Fruit fly (Drosophila melanogaster) whole organism, embryonic: ENCODE data around the gene Arfip.
A peak's percentile ranks its signal among the peaks of the same experiment; 100 is the strongest.

ENCODE experiments used
- Atf3 ChIP-seq: fragments of 200-800 bp; sonication (Bioruptor generic); optimal IDR thresholded peaks from 3 replicates; lab custom pipeline; 2016; ENCODE audit warnings: missing biosample characterization, missing genetic modification characterization
- BEAF-32 ChIP-seq: fragments of 200-800 bp; sonication (Bioruptor generic); optimal IDR thresholded peaks from 3 replicates; lab custom pipeline; 2017; ENCODE audit warnings: missing biosample characterization, missing genetic modification characterization, mild to moderate bottlenecking, moderate library complexity, missing genetic modification reagents
- Bgb ChIP-seq: fragments of 200-800 bp; sonication (Bioruptor generic); IDR thresholded peaks from 2 replicates; pipeline ENCODE4 v1.3.6; 2022; ENCODE audit warnings: missing biosample characterization, missing genetic modification characterization; ENCODE audit not compliant: partially characterized antibody
- CG13287 ChIP-seq: fragments of 200-800 bp; sonication (Bioruptor generic); IDR thresholded peaks from 2 replicates; pipeline ENCODE4 v1.3.6; 2022; ENCODE audit warnings: missing biosample characterization, missing genetic modification characterization; ENCODE audit not compliant: partially characterized antibody
- CG14710 ChIP-seq: fragments of 200-800 bp; sonication (Bioruptor generic); optimal IDR thresholded peaks from 3 replicates; lab custom pipeline; 2019; ENCODE audit warnings: missing biosample characterization, mild to moderate bottlenecking, missing genetic modification characterization, moderate library complexity
- CG1603 ChIP-seq: fragments of 200-800 bp; sonication (Bioruptor generic); optimal IDR thresholded peaks from 2 replicates; lab custom pipeline; 2019; ENCODE audit warnings: missing biosample characterization, mild to moderate bottlenecking, missing genetic modification characterization, moderate library complexity
- CG17385 ChIP-seq: fragments of 200-800 bp; sonication (Bioruptor generic); optimal IDR thresholded peaks from 3 replicates; lab custom pipeline; 2018; ENCODE audit warnings: missing biosample characterization, mild to moderate bottlenecking, missing genetic modification characterization
- CG1792 ChIP-seq: fragments of 200-800 bp; sonication (Bioruptor generic); optimal IDR thresholded peaks from 2 replicates; lab custom pipeline; 2016; ENCODE audit warnings: missing biosample characterization, missing genetic modification characterization
- CG2116 ChIP-seq: fragments of 200-800 bp; sonication (Bioruptor generic); optimal IDR thresholded peaks from 3 replicates; lab custom pipeline; 2018; ENCODE audit warnings: missing biosample characterization, mild to moderate bottlenecking, missing genetic modification characterization
- CG2199 ChIP-seq: fragments of 200-800 bp; sonication (Bioruptor generic); IDR thresholded peaks from 3 replicates; pipeline ENCODE4 v1.3.6; 2022; ENCODE audit warnings: missing biosample characterization, missing genetic modification characterization
- CG2712 ChIP-seq: fragments of 200-800 bp; optimal IDR thresholded peaks from 3 replicates; lab custom pipeline; 2019; ENCODE audit warnings: missing biosample characterization, mild to moderate bottlenecking, missing genetic modification characterization, moderate library complexity
- CG31388 ChIP-seq: fragments of 200-800 bp; sonication (Bioruptor generic); optimal IDR thresholded peaks from 2 replicates; lab custom pipeline; 2016; ENCODE audit warnings: missing biosample characterization, missing genetic modification characterization
- CG34422 ChIP-seq: fragments of 200-800 bp; sonication (Bioruptor generic); IDR thresholded peaks from 3 replicates; pipeline ENCODE4 v1.3.6; 2022; ENCODE audit warnings: missing biosample characterization, missing genetic modification characterization
- CG3838 ChIP-seq: fragments of 200-800 bp; sonication (Bioruptor generic); optimal IDR thresholded peaks from 3 replicates; lab custom pipeline; 2016; ENCODE audit warnings: missing biosample characterization, missing genetic modification characterization
- CG7987 ChIP-seq: fragments of 200-800 bp; sonication (Bioruptor generic); optimal IDR thresholded peaks from 2 replicates; lab custom pipeline; 2018; ENCODE audit warnings: missing biosample characterization, mild to moderate bottlenecking, missing genetic modification characterization, moderate library complexity
- Chrac-16 ChIP-seq: fragments of 200-800 bp; sonication (Bioruptor generic); optimal IDR thresholded peaks from 3 replicates; lab custom pipeline; 2016; ENCODE audit warnings: missing biosample characterization, missing genetic modification characterization
- D ChIP-seq, 2 experiments: fragments of 200-800 bp in 1 of 2; fragments of >200 bp in 1 of 2; sonication (Bioruptor generic) in 1 of 2; optimal IDR thresholded peaks; 2 replicates in 1 of 2; 3 replicates in 1 of 2; lab custom pipeline; 2017; ENCODE audit warnings: mild to moderate bottlenecking in 1 of 2, missing biosample characterization in 1 of 2, missing genetic modification characterization in 1 of 2, missing genetic modification reagents in 1 of 2
- D19A ChIP-seq: fragments of 200-800 bp; optimal IDR thresholded peaks from 3 replicates; lab custom pipeline; 2019; ENCODE audit warnings: missing biosample characterization, mild to moderate bottlenecking, missing genetic modification characterization, moderate library complexity
- Dll ChIP-seq: fragments of 200-800 bp; sonication (Bioruptor generic); IDR thresholded peaks from 4 replicates; pipeline ENCODE4 v1.3.6; 2022; ENCODE audit warnings: missing biosample characterization, missing genetic modification characterization; ENCODE audit not compliant: partially characterized antibody
- Ets97D ChIP-seq: fragments of 200-800 bp; sonication (Bioruptor generic); optimal IDR thresholded peaks from 3 replicates; lab custom pipeline; 2016; ENCODE audit warnings: missing biosample characterization, missing genetic modification characterization
- HmgZ ChIP-seq: fragments of 200-800 bp; sonication (Bioruptor generic); optimal IDR thresholded peaks from 2 replicates; lab custom pipeline; 2018; ENCODE audit warnings: missing biosample characterization, mild to moderate bottlenecking, missing genetic modification characterization
- MBD-R2 ChIP-seq: fragments of 200-800 bp; sonication (Bioruptor generic); IDR thresholded peaks from 2 replicates; pipeline ENCODE4 v1.3.6; 2022; ENCODE audit warnings: missing biosample characterization, missing genetic modification characterization
- Med ChIP-seq: fragments of 200-800 bp; sonication (Bioruptor generic); peaks from one replicate; lab custom pipeline; 2016; ENCODE audit warnings: missing biosample characterization, missing genetic modification characterization, mild to moderate bottlenecking, inconsistent platforms, moderate library complexity
- Meics ChIP-seq: fragments of 200-800 bp; sonication (Bioruptor generic); optimal IDR thresholded peaks from 2 replicates; lab custom pipeline; 2017; ENCODE audit warnings: missing biosample characterization, mild to moderate bottlenecking, missing genetic modification characterization
- Mrtf ChIP-seq: fragments of 200-800 bp; sonication (Bioruptor generic); IDR thresholded peaks from 3 replicates; pipeline ENCODE4 v1.3.6; 2022; ENCODE audit warnings: missing biosample characterization, missing genetic modification characterization
- Myb ChIP-seq: fragments of 200-800 bp; sonication (Bioruptor generic); optimal IDR thresholded peaks from 2 replicates; lab custom pipeline; 2016; ENCODE audit warnings: missing biosample characterization, missing genetic modification characterization
- Tbp ChIP-seq: fragments of >200 bp; optimal IDR thresholded peaks from 2 replicates; lab custom pipeline; 2018; ENCODE audit warnings: missing biosample characterization, missing genetic modification characterization
- YL-1 ChIP-seq: fragments of 200-800 bp; sonication (Bioruptor generic); optimal IDR thresholded peaks from 3 replicates; lab custom pipeline; 2017; ENCODE audit warnings: missing biosample characterization, mild to moderate bottlenecking, missing genetic modification characterization
- ab ChIP-seq: fragments of 200-800 bp; sonication (Bioruptor generic); optimal IDR thresholded peaks from 2 replicates; lab custom pipeline; 2016; ENCODE audit warnings: missing biosample characterization, missing genetic modification characterization
- ac ChIP-seq: fragments of 200-800 bp; sonication (Bioruptor generic); optimal IDR thresholded peaks from 3 replicates; lab custom pipeline; 2017; ENCODE audit warnings: missing biosample characterization, mild to moderate bottlenecking, missing genetic modification characterization
- bbx ChIP-seq: fragments of 200-800 bp; sonication (Bioruptor generic); IDR thresholded peaks from 2 replicates; pipeline ENCODE4 v1.3.6; 2022; ENCODE audit warnings: missing biosample characterization, missing genetic modification characterization; ENCODE audit not compliant: partially characterized antibody
- crp ChIP-seq, 2 experiments: fragments of 200-800 bp; sonication (Bioruptor generic); optimal IDR thresholded peaks; 2 replicates in 1 of 2; 3 replicates in 1 of 2; lab custom pipeline; 2017; ENCODE audit warnings: missing biosample characterization in 2 of 2, missing genetic modification characterization in 2 of 2, mild to moderate bottlenecking in 1 of 2, moderate library complexity in 1 of 2
- dm ChIP-seq: fragments of 200-800 bp; sonication (Bioruptor generic); optimal IDR thresholded peaks from 3 replicates; lab custom pipeline; 2016; ENCODE audit warnings: missing biosample characterization, missing genetic modification characterization
- dmrt11E ChIP-seq: fragments of 200-800 bp; sonication (Bioruptor generic); optimal IDR thresholded peaks from 3 replicates; lab custom pipeline; 2018; ENCODE audit warnings: missing biosample characterization, mild to moderate bottlenecking, missing genetic modification characterization, moderate library complexity
- eve ChIP-seq, 2 experiments: fragments of >200 bp; optimal IDR thresholded peaks; 2 replicates each; lab custom pipeline; 2017; ENCODE audit warnings: missing biosample characterization in 2 of 2, missing genetic modification characterization in 2 of 2
- gfzf ChIP-seq: fragments of 200-800 bp; sonication (Bioruptor generic); optimal IDR thresholded peaks from 2 replicates; lab custom pipeline; 2016; ENCODE audit warnings: missing biosample characterization, mild to moderate bottlenecking, missing genetic modification characterization, moderate library complexity
- knrl ChIP-seq: fragments of 200-800 bp; sonication (Bioruptor generic); IDR thresholded peaks from 3 replicates; pipeline ENCODE4 v1.3.6; 2022; ENCODE audit warnings: missing biosample characterization, missing genetic modification characterization; ENCODE audit not compliant: partially characterized antibody
- pfk ChIP-seq: fragments of 200-800 bp; sonication (Bioruptor generic); optimal IDR thresholded peaks from 2 replicates; lab custom pipeline; 2018; ENCODE audit warnings: missing biosample characterization, mild to moderate bottlenecking, missing genetic modification characterization, moderate library complexity
- pzg ChIP-seq: fragments of 200-800 bp; sonication (Bioruptor generic); optimal IDR thresholded peaks from 3 replicates; lab custom pipeline; 2018; ENCODE audit warnings: missing biosample characterization, mild to moderate bottlenecking, missing genetic modification characterization, moderate library complexity
- sens ChIP-seq: fragments of 200-800 bp; sonication (Bioruptor generic); peaks from one replicate; lab custom pipeline; 2016; ENCODE audit warnings: missing biosample characterization, missing genetic modification characterization
- so ChIP-seq: fragments of 200-800 bp; sonication (Bioruptor generic); IDR thresholded peaks from 3 replicates; pipeline ENCODE4 v1.3.6; 2022; ENCODE audit warnings: missing biosample characterization, missing genetic modification characterization
- sob ChIP-seq: fragments of 200-800 bp; sonication (Bioruptor generic); IDR thresholded peaks from 2 replicates; pipeline ENCODE4 v1.3.6; 2022; ENCODE audit warnings: missing biosample characterization, missing genetic modification characterization
- sug ChIP-seq: fragments of 200-800 bp; optimal IDR thresholded peaks from 2 replicates; lab custom pipeline; 2019; ENCODE audit warnings: missing biosample characterization, mild to moderate bottlenecking, missing genetic modification characterization, moderate library complexity
- tin ChIP-seq: fragments of 200-800 bp; sonication (Bioruptor generic); optimal IDR thresholded peaks from 3 replicates; lab custom pipeline; 2016; ENCODE audit warnings: missing biosample characterization, missing genetic modification characterization
- vvl ChIP-seq: fragments of 200-800 bp; sonication (Bioruptor generic); IDR thresholded peaks from 2 replicates; pipeline ENCODE4 v1.3.6; 2022; ENCODE audit warnings: missing biosample characterization, missing genetic modification characterization
- yki ChIP-seq: fragments of >200 bp; optimal IDR thresholded peaks from 3 replicates; lab custom pipeline; 2018
- zen ChIP-seq: fragments of 200-800 bp; sonication (Bioruptor generic); optimal IDR thresholded peaks from 3 replicates; lab custom pipeline; 2018; ENCODE audit warnings: missing biosample characterization, mild to moderate bottlenecking, missing genetic modification characterization, moderate library complexity
- zfh1 ChIP-seq: fragments of 200-800 bp; sonication (Bioruptor generic); IDR thresholded peaks from 3 replicates; pipeline ENCODE4 v1.3.6; 2022; ENCODE audit warnings: missing biosample characterization, missing genetic modification characterization

Gene Arfip

dm6 chr3R:11237598-11237997 lies 2.8 kb upstream of the Arfip start, which contains the start of gene CG31388 (continued):
- TF ChIP-seq zfh1 (GFP tag; lab: Robert Waterston, UW), result no peak
- peak; percentile 98 for TF ChIP-seq D19A (tag; lab: Kevin White, UChicago)
- TF ChIP-seq Atf3 (GFP tag; lab: Kevin White, UChicago), result no peak
- TF ChIP-seq Tbp (GFP tag; lab: Kevin White, UChicago), result no peak
- peak; percentile 31 for TF ChIP-seq CG1603 (tag; lab: Kevin White, UChicago)
- TF ChIP-seq yki, result peak; percentile 20
- TF ChIP-seq YL-1 (GFP tag; lab: Kevin White, UChicago), result peak; percentile 63
- TF ChIP-seq crp (GFP tag; optimal IDR thresholded peaks at IDR 0.05; lab: Kevin White, UChicago), result peak in 1 of 2 experiments; percentile 49
- peak; percentile 54; the same call in 1 of the 3 replicates for TF ChIP-seq CG34422 (GFP tag; lab: Robert Waterston, UW)
- peak; percentile 44 for TF ChIP-seq Ets97D
- peak; percentile 28; the same call in 1 of the 2 replicates for TF ChIP-seq CG13287 (GFP tag; lab: Robert Waterston, UW)
- TF ChIP-seq ac, result no peak
- TF ChIP-seq dm (GFP tag; lab: Kevin White, UChicago), result peak; percentile 23
- peak; percentile 27 for TF ChIP-seq HmgZ (tag; lab: Kevin White, UChicago)
- no peak for TF ChIP-seq CG2199
- TF ChIP-seq MBD-R2 (GFP tag; lab: Robert Waterston, UW), result peak; percentile 85
- TF ChIP-seq CG7987 (GFP tag; lab: Kevin White, UChicago), result no peak
- peak; percentile 98 for TF ChIP-seq CG17385 (GFP tag; lab: Kevin White, UChicago)
- TF ChIP-seq bbx, result peak; percentile 19; the same call in 1 of the 2 replicates
- peak; percentile 96 for TF ChIP-seq sug (tag; lab: Kevin White, UChicago)

- TF ChIP-seq Meics, result no peak
- no peak for TF ChIP-seq Chrac-16 (GFP tag; lab: Kevin White, UChicago)
- TF ChIP-seq sens (GFP tag; lab: Kevin White, UChicago), result peak; percentile 83
- TF ChIP-seq sob (GFP tag; lab: Robert Waterston, UW), result no peak
- TF ChIP-seq Mrtf (GFP tag; lab: Robert Waterston, UW), result no peak
- peak; percentile 3 for TF ChIP-seq CG2712 (tag; lab: Kevin White, UChicago)
- peak; percentile 65 for TF ChIP-seq BEAF-32
- TF ChIP-seq CG31388 (GFP tag; lab: Kevin White, UChicago), result no peak
- TF ChIP-seq D (optimal IDR thresholded peaks at IDR 0.05; lab: Kevin White, UChicago), result no peak
- TF ChIP-seq D (GFP tag; optimal IDR thresholded peaks at IDR 0.05; lab: Kevin White, UChicago), result no peak
- TF ChIP-seq CG17385 (GFP tag; lab: Kevin White, UChicago), result peak; percentile 52
- no peak for TF ChIP-seq CG1792
- TF ChIP-seq zen (tag; lab: Kevin White, UChicago), result peak; percentile 30
- TF ChIP-seq vvl, result 0 out of 2 replicates have a peak, but pooled peaks have one; percentile 10
- TF ChIP-seq CG3838 (GFP tag; lab: Kevin White, UChicago), result peak; percentile 39
- TF ChIP-seq knrl, result peak; percentile 38; the same call in 1 of the 3 replicates
- TF ChIP-seq so (GFP tag; lab: Robert Waterston, UW), result no peak
- no peak for TF ChIP-seq eve (GFP tag; optimal IDR thresholded peaks at IDR 0.05; lab: Kevin White, UChicago)
- no peak for TF ChIP-seq dmrt11E (tag; lab: Kevin White, UChicago)
- TF ChIP-seq Dll (GFP tag; lab: Robert Waterston, UW), result peak; percentile 66; the same call in 2 of the 4 replicates
- peak; percentile 42 for TF ChIP-seq CG2116
- no peak for TF ChIP-seq tin
- peak; percentile 99 for TF ChIP-seq CG14710 (tag; lab: Kevin White, UChicago)
- peak; percentile 58 to 92 for TF ChIP-seq crp (GFP tag; optimal IDR thresholded peaks at IDR 0.05; lab: Kevin White, UChicago)
- peak; percentile 32 for TF ChIP-seq Med
- TF ChIP-seq bbx, result peak; percentile 49; the same call in 1 of the 2 replicates
- TF ChIP-seq sug (tag; lab: Kevin White, UChicago), result no peak
- TF ChIP-seq pzg (GFP tag; lab: Kevin White, UChicago), result peak; percentile 49
- TF ChIP-seq CG1603 (tag; lab: Kevin White, UChicago), result peak; percentile 34
- TF ChIP-seq Ets97D, result peak; percentile 8
- no peak for TF ChIP-seq gfzf (GFP tag; lab: Kevin White, UChicago)
- peak; percentile 55 for TF ChIP-seq Myb (GFP tag; lab: Kevin White, UChicago)
- TF ChIP-seq Bgb (GFP tag; lab: Robert Waterston, UW), result 0 out of 2 replicates have a peak, but pooled peaks have one; percentile 24
- peak; percentile 19 for TF ChIP-seq pfk (GFP tag; lab: Kevin White, UChicago)
- no peak for TF ChIP-seq ab (GFP tag; lab: Kevin White, UChicago)
Observed at dm6 chr3R:11236041-11236440, 1.2 kb upstream of the Arfip start, which contains the start of gene CG31441. Gene CG31441, plus strand, starts transcription at chr3R:11236286.
